Worm (Caenorhabditis elegans) whole organism, L1 larva: ENCODE measurements around the gene clec-156.

Source experiments
- aly-2 ChIP-seq: fragments of 150-350 bp; optimal IDR thresholded peaks from 2 replicates; lab custom pipeline; 2014; ENCODE audit warnings: missing biosample characterization, missing genetic modification characterization
- egl-27 ChIP-seq, 2 experiments: fragments of 150-350 bp in 1 of 2; sonication (generic microtip); optimal IDR thresholded peaks; 3 replicates each; lab custom pipeline; 2017 to 2018; ENCODE audit warnings: missing biosample characterization in 2 of 2, missing genetic modification characterization in 2 of 2, missing genetic modification reagents in 2 of 2
- grh-1 ChIP-seq: fragments of 200-800 bp; sonication (Bioruptor generic); IDR thresholded peaks from 2 replicates; pipeline ENCODE4 v1.3.6; 2022; ENCODE audit warnings: missing genetic modification reagents, missing genetic modification characterization, missing compliant biosample characterization
- lin-13 ChIP-seq: fragments of 150-350 bp; optimal IDR thresholded peaks from 2 replicates; lab custom pipeline; 2014; ENCODE audit warnings: missing biosample characterization, missing genetic modification reagents, missing genetic modification characterization
- lir-3 ChIP-seq: sonication (generic microtip); optimal IDR thresholded peaks from 2 replicates; lab custom pipeline; 2016; ENCODE audit warnings: mild to moderate bottlenecking, missing genetic modification characterization, moderate library complexity, missing compliant biosample characterization; ENCODE audit not compliant: poor library complexity
- nhr-76 ChIP-seq: sonication (generic microtip); optimal IDR thresholded peaks from 2 replicates; lab custom pipeline; 2017; ENCODE audit warnings: missing biosample characterization, missing genetic modification characterization
- skn-1 ChIP-seq: fragments of 150-350 bp; optimal IDR thresholded peaks from 2 replicates; lab custom pipeline; 2014; ENCODE audit warnings: missing biosample characterization, missing genetic modification characterization
- snpc-4 ChIP-seq: fragments of 150-350 bp; optimal IDR thresholded peaks from 2 replicates; lab custom pipeline; 2014; ENCODE audit warnings: missing biosample characterization, missing genetic modification characterization
- sox-4 ChIP-seq: sonication (generic microtip); optimal IDR thresholded peaks from 2 replicates; lab custom pipeline; 2016; ENCODE audit warnings: missing genetic modification characterization, missing compliant biosample characterization
- unc-130 ChIP-seq: fragments of 150-350 bp; optimal IDR thresholded peaks from 2 replicates; lab custom pipeline; 2017; ENCODE audit warnings: missing biosample characterization, missing genetic modification characterization, inconsistent platforms

- TF ChIP-seq aly-2 (no peak), lir-3 (tag; lab: Kevin White, UChicago) (no peak), sox-4 (tag; lab: Kevin White, UChicago) (no peak), egl-27 (tag; optimal IDR thresholded peaks at IDR 0.05; lab: Kevin White, UChicago) (no peak), unc-130 (tag; lab: Kevin White, UChicago) (no peak), nhr-76 (tag; lab: Kevin White, UChicago) (no peak), grh-1 (GFP tag; lab: Robert Waterston, UW) (no peak), skn-1 (tag; lab: Kevin White, UChicago) (no peak), lin-13 (no peak), snpc-4 (no peak)
Measured at ce11 chrIII:4826606-4827005, 15.5 kb downstream of the clec-156 start, which contains the start of gene F26A1.3.
